Worm (Caenorhabditis elegans) whole organism, midembryonic: ENCODE measurements around the gene uba-1.

Experiments
- cog-1 ChIP-seq: sonication (generic microtip); optimal IDR thresholded peaks from 2 replicates; lab custom pipeline; 2016; ENCODE audit warnings: missing genetic modification characterization, missing compliant biosample characterization
- flt-1 ChIP-seq: fragments of 200-800 bp; sonication (Bioruptor generic); IDR thresholded peaks from 2 replicates; pipeline ENCODE4 v1.3.6; 2022; ENCODE audit warnings: missing genetic modification characterization, missing compliant biosample characterization
- klf-2 ChIP-seq: fragments of 200-800 bp; sonication (Bioruptor generic); conservative IDR thresholded peaks from 2 replicates; pipeline ENCODE4 v1.3.6; 2022; ENCODE audit warnings: missing genetic modification reagents, missing genetic modification characterization, missing compliant biosample characterization
- med-1 ChIP-seq: sonication (generic microtip); optimal IDR thresholded peaks from 2 replicates; lab custom pipeline; 2017; ENCODE audit warnings: missing genetic modification characterization, mild to moderate bottlenecking, missing compliant biosample characterization, antibody characterized with exemption, missing genetic modification reagents; ENCODE audit not compliant: insufficient read depth
- ref-1 ChIP-seq: fragments of 200-800 bp; sonication (Bioruptor generic); conservative IDR thresholded peaks from 2 replicates; pipeline ENCODE4 v1.3.6; 2022; ENCODE audit warnings: missing genetic modification reagents, missing genetic modification characterization, missing compliant biosample characterization
- tab-1 ChIP-seq: fragments of 200-800 bp; sonication (Bioruptor generic); IDR thresholded peaks from 2 replicates; pipeline ENCODE4 v1.3.6; 2022; ENCODE audit warnings: missing genetic modification characterization, missing compliant biosample characterization
- ztf-23 ChIP-seq: fragments of 200-800 bp; sonication (Bioruptor generic); IDR thresholded peaks from 2 replicates; pipeline ENCODE4 v1.3.6; 2022; ENCODE audit warnings: missing genetic modification reagents, missing genetic modification characterization, missing compliant biosample characterization
- ztf-29 ChIP-seq: fragments of 200-800 bp; sonication (Bioruptor generic); IDR thresholded peaks from 2 replicates; pipeline ENCODE4 v1.3.6; 2022; ENCODE audit warnings: missing genetic modification reagents, missing genetic modification characterization, missing compliant biosample characterization

ce11 chrIV:10042881-10043280 lies 48.1 kb upstream of the uba-1 start, which contains the start of gene frk-1:
- TF ChIP-seq klf-2 (GFP tag; lab: Robert Waterston, UW) (no peak), ztf-29 (no peak), flt-1 (GFP tag; lab: Robert Waterston, UW) (no peak), cog-1 (no peak), tab-1 (GFP tag; lab: Robert Waterston, UW) (no peak), ref-1 (GFP tag; lab: Robert Waterston, UW) (no peak), ztf-23 (GFP tag; lab: Robert Waterston, UW) (no peak), med-1 (GFP tag; lab: Kevin White, UChicago) (no peak)
